Worm (Caenorhabditis elegans) whole organism, L1 larva: ENCODE results near the gene Y43H11AL.1.

ENCODE experiments used
- ceh-63 ChIP-seq: fragments of 200-800 bp; sonication (Bioruptor generic); optimal IDR thresholded peaks from 2 replicates; lab custom pipeline; 2018; ENCODE audit warnings: mild to moderate bottlenecking, missing genetic modification characterization, missing compliant biosample characterization
- ces-1 ChIP-seq: fragments of 150-350 bp; optimal IDR thresholded peaks from 2 replicates; lab custom pipeline; 2014; ENCODE audit warnings: missing biosample characterization, missing genetic modification reagents, missing genetic modification characterization
- nhr-237 ChIP-seq: fragments of 150-350 bp; optimal IDR thresholded peaks from 2 replicates; lab custom pipeline; 2014; ENCODE audit warnings: missing biosample characterization, missing genetic modification characterization
- nhr-77 ChIP-seq: fragments of 150-350 bp; optimal IDR thresholded peaks from 2 replicates; lab custom pipeline; 2014; ENCODE audit warnings: missing biosample characterization, missing genetic modification characterization
- pax-3 ChIP-seq: fragments of 200-800 bp; sonication (Bioruptor generic); optimal IDR thresholded peaks from 2 replicates; lab custom pipeline; 2018; ENCODE audit warnings: mild to moderate bottlenecking, missing genetic modification characterization, moderate library complexity, missing compliant biosample characterization
- ztf-11 ChIP-seq, 2 experiments: sonication (generic microtip); optimal IDR thresholded peaks; 2 replicates each; lab custom pipeline; 2016 to 2017; ENCODE audit warnings: missing genetic modification characterization in 2 of 2, missing biosample characterization in 1 of 2, missing compliant biosample characterization in 1 of 2

ce11 chrII:178993-179392, 53.5 kb downstream of the Y43H11AL.1 start, which contains the start of gene T01D1.4:
- TF ChIP-seq ces-1 (GFP tag; lab: Kevin White, UChicago) (no peak), pax-3 (tag; lab: Kevin White, UChicago) (no peak), nhr-77 (tag; lab: Kevin White, UChicago) (no peak), ztf-11 (tag; optimal IDR thresholded peaks at IDR 0.05; lab: Kevin White, UChicago) (no peak), nhr-237 (tag; lab: Kevin White, UChicago) (no peak), ceh-63 (GFP tag; lab: Kevin White, UChicago) (no peak)
